Worm (Caenorhabditis elegans) whole organism, L2 larva: ENCODE results near the gene F42A10.7.

Experiments used
- dmd-4 ChIP-seq: sonication (generic microtip); optimal IDR thresholded peaks from 2 replicates; lab custom pipeline; 2017; ENCODE audit warnings: missing biosample characterization, missing genetic modification characterization
- nhr-6 ChIP-seq: fragments of 150-350 bp; optimal IDR thresholded peaks from 2 replicates; lab custom pipeline; 2014; ENCODE audit warnings: missing biosample characterization, missing genetic modification characterization
- sem-4 ChIP-seq: fragments of 150-350 bp; optimal IDR thresholded peaks from 2 replicates; lab custom pipeline; 2014; ENCODE audit warnings: missing biosample characterization, missing genetic modification reagents, missing genetic modification characterization
- skn-1 ChIP-seq: sonication (generic microtip); optimal IDR thresholded peaks from 2 replicates; lab custom pipeline; 2017; ENCODE audit warnings: missing biosample characterization, missing genetic modification characterization
- snpc-4 ChIP-seq: fragments of 150-350 bp; optimal IDR thresholded peaks from 2 replicates; lab custom pipeline; 2014; ENCODE audit warnings: missing biosample characterization, missing genetic modification characterization

- TF ChIP-seq dmd-4 (tag; lab: Kevin White, UChicago) (no peak), nhr-6 (tag; lab: Kevin White, UChicago) (no peak), sem-4 (no peak), snpc-4 (no peak), skn-1 (tag; lab: Kevin White, UChicago) (no peak)
Observed at ce11 chrIII:6166634-6167033, 11.9 kb downstream of the F42A10.7 start.
